Worm (Caenorhabditis elegans): ENCODE results near the gene C26E1.1.

The C26E1.1 gene

ce11 chrV:13324933-13325760, 27.8 kb downstream of the C26E1.1 start, which contains the start of gene C50B6.7:
Gene C50B6.7 (minus strand): TSS chrV:13324983.
- TF ChIP-seq ets-7 (tag; optimal IDR thresholded peaks at IDR 0.05) (no peak), hmbx-1 (tag; optimal IDR thresholded peaks at IDR 0.05) (no peak), ama-1 (optimal IDR thresholded peaks at IDR 0.05) (no peak), tbx-11 (GFP tag; IDR thresholded peaks at IDR 0.05) (no peak), hmg-4 (GFP tag; optimal IDR thresholded peaks at IDR 0.05) (no peak), tra-4 (tag; optimal IDR thresholded peaks at IDR 0.05) (no peak), tbx-37 (GFP tag; conservative IDR thresholded peaks at IDR 0.05) (no peak), pes-1 (GFP tag; IDR thresholded peaks at IDR 0.05) (no peak), ceh-36 (tag; optimal IDR thresholded peaks at IDR 0.05) (no peak), F13C5.2 (tag; optimal IDR thresholded peaks at IDR 0.05) (no peak), flt-1 (GFP tag; IDR thresholded peaks at IDR 0.05) (no peak), B0310.2 (tag; optimal IDR thresholded peaks at IDR 0.05) (no peak), ceh-13 (GFP tag; optimal IDR thresholded peaks at IDR 0.05) (no peak), scrt-1 (GFP tag; IDR thresholded peaks at IDR 0.05) (no peak), sea-1 (GFP tag; conservative IDR thresholded peaks at IDR 0.05) (no peak), aly-1 (tag; optimal IDR thresholded peaks at IDR 0.05) (no peak), hnd-1 (tag; optimal IDR thresholded peaks at IDR 0.05) (no peak)

ce11 chrV:13327463-13327862, 30.1 kb downstream of the C26E1.1 start, which contains the start of gene str-37:
Gene str-37 (plus strand): TSS chrV:13327763.
- TF ChIP-seq ets-7 (tag; optimal IDR thresholded peaks at IDR 0.05) (no peak), tbx-37 (GFP tag; conservative IDR thresholded peaks at IDR 0.05) (no peak), sea-1 (GFP tag; conservative IDR thresholded peaks at IDR 0.05) (no peak), ama-1 (optimal IDR thresholded peaks at IDR 0.05) (no peak), scrt-1 (GFP tag; IDR thresholded peaks at IDR 0.05) (no peak), B0310.2 (tag; optimal IDR thresholded peaks at IDR 0.05) (no peak), tra-4 (tag; optimal IDR thresholded peaks at IDR 0.05) (no peak), hmg-4 (GFP tag; optimal IDR thresholded peaks at IDR 0.05) (no peak), hmbx-1 (tag; optimal IDR thresholded peaks at IDR 0.05) (no peak), tbx-11 (GFP tag; IDR thresholded peaks at IDR 0.05) (no peak), flt-1 (GFP tag; IDR thresholded peaks at IDR 0.05) (no peak), ceh-13 (GFP tag; optimal IDR thresholded peaks at IDR 0.05) (no peak), aly-1 (tag; optimal IDR thresholded peaks at IDR 0.05) (no peak), ceh-36 (tag; optimal IDR thresholded peaks at IDR 0.05) (no peak), hnd-1 (tag; optimal IDR thresholded peaks at IDR 0.05) (no peak), pes-1 (GFP tag; IDR thresholded peaks at IDR 0.05) (no peak)

- TF ChIP-seq pes-1 (GFP tag; IDR thresholded peaks at IDR 0.05) (no peak), ceh-36 (tag; optimal IDR thresholded peaks at IDR 0.05) (no peak), tbx-37 (GFP tag; conservative IDR thresholded peaks at IDR 0.05) (no peak), tra-4 (tag; optimal IDR thresholded peaks at IDR 0.05) (no peak), ets-7 (tag; optimal IDR thresholded peaks at IDR 0.05) (no peak), hmbx-1 (tag; optimal IDR thresholded peaks at IDR 0.05) (no peak), F13C5.2 (tag; optimal IDR thresholded peaks at IDR 0.05) (no peak), hmg-4 (GFP tag; optimal IDR thresholded peaks at IDR 0.05) (no peak), sea-1 (GFP tag; conservative IDR thresholded peaks at IDR 0.05) (no peak), B0310.2 (tag; optimal IDR thresholded peaks at IDR 0.05) (no peak), aly-1 (tag; optimal IDR thresholded peaks at IDR 0.05) (no peak), tbx-11 (GFP tag; IDR thresholded peaks at IDR 0.05) (no peak), scrt-1 (GFP tag; IDR thresholded peaks at IDR 0.05) (no peak), flt-1 (GFP tag; IDR thresholded peaks at IDR 0.05) (no peak), hnd-1 (tag; optimal IDR thresholded peaks at IDR 0.05) (no peak), ama-1 (optimal IDR thresholded peaks at IDR 0.05) (no peak), ceh-13 (GFP tag; optimal IDR thresholded peaks at IDR 0.05) (no peak)
Observed at ce11 chrV:13330919-13331318, 33.6 kb downstream of the C26E1.1 start, which contains the start of gene nhr-129. Gene nhr-129 (minus strand): TSS chrV:13331019.

- TF ChIP-seq B0310.2 (tag; optimal IDR thresholded peaks at IDR 0.05), result no peak
- TF ChIP-seq tbx-11 (GFP tag; IDR thresholded peaks at IDR 0.05), result no peak
Observed at ce11 chrV:13333386-13334180, 36.3 kb downstream of the C26E1.1 start, which contains the start of gene nhr-168. Gene nhr-168 (minus strand): TSS chrV:13333871.

ce11 chrV:13334447-13334846, 37.1 kb downstream of the C26E1.1 start:
- TF ChIP-seq hmbx-1 (tag; optimal IDR thresholded peaks at IDR 0.05) (no peak), scrt-1 (GFP tag; IDR thresholded peaks at IDR 0.05) (no peak), F13C5.2 (tag; optimal IDR thresholded peaks at IDR 0.05) (no peak), ama-1 (optimal IDR thresholded peaks at IDR 0.05) (no peak), sea-1 (GFP tag; conservative IDR thresholded peaks at IDR 0.05) (no peak), tbx-37 (GFP tag; conservative IDR thresholded peaks at IDR 0.05) (no peak), B0310.2 (tag; optimal IDR thresholded peaks at IDR 0.05) (no peak), hmg-4 (GFP tag; optimal IDR thresholded peaks at IDR 0.05) (no peak), aly-1 (tag; optimal IDR thresholded peaks at IDR 0.05) (no peak), pes-1 (GFP tag; IDR thresholded peaks at IDR 0.05) (no peak), ets-7 (tag; optimal IDR thresholded peaks at IDR 0.05) (no peak), flt-1 (GFP tag; IDR thresholded peaks at IDR 0.05) (no peak), ceh-36 (tag; optimal IDR thresholded peaks at IDR 0.05) (no peak)

- TF ChIP-seq ets-7 (tag; optimal IDR thresholded peaks at IDR 0.05), result no peak
- no peak for TF ChIP-seq hmbx-1 (tag; optimal IDR thresholded peaks at IDR 0.05)
- TF ChIP-seq pes-1 (GFP tag; IDR thresholded peaks at IDR 0.05), result no peak
- TF ChIP-seq aly-1 (tag; optimal IDR thresholded peaks at IDR 0.05), result no peak
Observed at ce11 chrV:13335883-13336419, 38.6 kb downstream of the C26E1.1 start, which contains the start of gene C50B6.9. Gene C50B6.9 (plus strand): TSS chrV:13336369.
